Worm (Caenorhabditis elegans) whole organism, L3 larva: ENCODE data around the gene cup-16.
A peak's percentile ranks its signal among the peaks of the same experiment; 100 is the strongest.

Source experiments
- R02D3.7 ChIP-seq: fragments of 150-350 bp; optimal IDR thresholded peaks from 2 replicates; lab custom pipeline; 2014; ENCODE audit warnings: missing biosample characterization, missing genetic modification characterization
- ZK546.5 ChIP-seq: sonication (generic microtip); optimal IDR thresholded peaks from 2 replicates; lab custom pipeline; 2017; ENCODE audit warnings: missing biosample characterization, missing genetic modification characterization
- aly-2 ChIP-seq: fragments of 150-350 bp; optimal IDR thresholded peaks from 2 replicates; lab custom pipeline; 2014; ENCODE audit warnings: missing biosample characterization, missing genetic modification characterization
- ama-1 ChIP-seq: fragments of 150-350 bp; optimal IDR thresholded peaks from 2 replicates; lab custom pipeline; 2018
- ceh-16 ChIP-seq: sonication (generic microtip); optimal IDR thresholded peaks from 2 replicates; lab custom pipeline; 2017; ENCODE audit warnings: missing biosample characterization, missing genetic modification characterization
- ceh-28 ChIP-seq: fragments of 150-350 bp; optimal IDR thresholded peaks from 2 replicates; lab custom pipeline; 2014; ENCODE audit warnings: missing biosample characterization, missing genetic modification reagents, missing genetic modification characterization
- ceh-82 ChIP-seq: fragments of 150-350 bp; optimal IDR thresholded peaks from 2 replicates; lab custom pipeline; 2014; ENCODE audit warnings: missing biosample characterization, missing genetic modification characterization
- ceh-9 ChIP-seq: sonication (generic microtip); optimal IDR thresholded peaks from 2 replicates; lab custom pipeline; 2018; ENCODE audit warnings: missing biosample characterization, missing genetic modification characterization
- daf-12 ChIP-seq: fragments of 150-350 bp; optimal IDR thresholded peaks from 2 replicates; lab custom pipeline; 2014; ENCODE audit warnings: missing biosample characterization, missing genetic modification reagents, missing genetic modification characterization
- egl-5 ChIP-seq: fragments of 150-350 bp; optimal IDR thresholded peaks from 2 replicates; lab custom pipeline; 2017; ENCODE audit warnings: missing biosample characterization, missing genetic modification reagents, missing genetic modification characterization, inconsistent platforms
- elt-1 ChIP-seq: fragments of 150-350 bp; optimal IDR thresholded peaks from 2 replicates; lab custom pipeline; 2014; ENCODE audit warnings: missing biosample characterization, missing genetic modification characterization
- elt-2 ChIP-seq: sonication (generic microtip); optimal IDR thresholded peaks from 2 replicates; lab custom pipeline; 2016; ENCODE audit warnings: missing genetic modification reagents, mild to moderate bottlenecking, missing genetic modification characterization, missing compliant biosample characterization
- elt-3 ChIP-seq, 3 experiments: fragments of 150-350 bp in 1 of 3; sonication (generic microtip) in 2 of 3; optimal IDR thresholded peaks; 2 replicates in 2 of 3; 4 replicates in 1 of 3; lab custom pipeline; 2014 to 2017; ENCODE audit warnings: missing biosample characterization in 3 of 3, missing genetic modification characterization in 3 of 3
- eor-1 ChIP-seq, 2 experiments: fragments of 150-350 bp; optimal IDR thresholded peaks; 2 replicates each; lab custom pipeline; 2014 to 2018; ENCODE audit warnings: missing biosample characterization in 2 of 2, missing genetic modification characterization in 2 of 2
- fkh-10 ChIP-seq: sonication (generic microtip); optimal IDR thresholded peaks from 2 replicates; lab custom pipeline; 2017; ENCODE audit warnings: missing biosample characterization, missing genetic modification reagents, missing genetic modification characterization
- fkh-2 ChIP-seq: fragments of 150-350 bp; optimal IDR thresholded peaks from 2 replicates; lab custom pipeline; 2014; ENCODE audit warnings: missing biosample characterization, missing genetic modification reagents, missing genetic modification characterization
- fos-1 ChIP-seq: fragments of 150-350 bp; optimal IDR thresholded peaks from 2 replicates; lab custom pipeline; 2014; ENCODE audit warnings: missing biosample characterization, missing genetic modification characterization
- hmg-11 ChIP-seq: sonication (generic microtip); optimal IDR thresholded peaks from 2 replicates; lab custom pipeline; 2016; ENCODE audit warnings: missing genetic modification characterization, missing compliant biosample characterization
- jun-1 ChIP-seq: fragments of 150-350 bp; optimal IDR thresholded peaks from 2 replicates; lab custom pipeline; 2014; ENCODE audit warnings: missing biosample characterization, missing genetic modification reagents, missing genetic modification characterization
- lin-39 ChIP-seq: fragments of 150-350 bp; optimal IDR thresholded peaks from 2 replicates; lab custom pipeline; 2018; ENCODE audit warnings: missing biosample characterization, missing genetic modification reagents, missing genetic modification characterization
- lsy-12 ChIP-seq: sonication (generic microtip); optimal IDR thresholded peaks from 2 replicates; lab custom pipeline; 2016; ENCODE audit warnings: mild to moderate bottlenecking, missing genetic modification characterization, missing compliant biosample characterization
- mdl-1 ChIP-seq: fragments of 150-350 bp; optimal IDR thresholded peaks from 2 replicates; lab custom pipeline; 2014; ENCODE audit warnings: missing biosample characterization, missing genetic modification characterization
- mml-1 ChIP-seq: fragments of 150-350 bp; sonication (generic microtip); optimal IDR thresholded peaks from 3 replicates; lab custom pipeline; 2014; ENCODE audit warnings: missing biosample characterization, missing genetic modification characterization
- nfya-1 ChIP-seq: sonication (generic microtip); optimal IDR thresholded peaks from 2 replicates; lab custom pipeline; 2017; ENCODE audit warnings: missing genetic modification characterization, mild to moderate bottlenecking, missing compliant biosample characterization, antibody characterized with exemption, moderate library complexity; ENCODE audit not compliant: insufficient read depth
- nhr-11 ChIP-seq: fragments of 150-350 bp; optimal IDR thresholded peaks from 2 replicates; lab custom pipeline; 2014; ENCODE audit warnings: missing biosample characterization, missing genetic modification characterization
- nhr-12 ChIP-seq: fragments of 150-350 bp; optimal IDR thresholded peaks from 2 replicates; lab custom pipeline; 2014; ENCODE audit warnings: missing biosample characterization, missing genetic modification characterization
- nhr-23 ChIP-seq: fragments of 150-350 bp; optimal IDR thresholded peaks from 2 replicates; lab custom pipeline; 2014; ENCODE audit warnings: missing biosample characterization, missing genetic modification reagents, missing genetic modification characterization
- nhr-237 ChIP-seq: fragments of 150-350 bp; optimal IDR thresholded peaks from 2 replicates; lab custom pipeline; 2014; ENCODE audit warnings: missing biosample characterization, missing genetic modification characterization
- nhr-25 ChIP-seq: sonication (generic microtip); optimal IDR thresholded peaks from 2 replicates; lab custom pipeline; 2017; ENCODE audit warnings: missing biosample characterization, missing genetic modification characterization
- nhr-28 ChIP-seq: fragments of 150-350 bp; optimal IDR thresholded peaks from 2 replicates; lab custom pipeline; 2014; ENCODE audit warnings: missing biosample characterization, missing genetic modification characterization
- nhr-43 ChIP-seq: sonication (generic microtip); optimal IDR thresholded peaks from 2 replicates; lab custom pipeline; 2016; ENCODE audit warnings: mild to moderate bottlenecking, missing genetic modification characterization, missing compliant biosample characterization; ENCODE audit not compliant: poor library complexity, severe bottlenecking
- nhr-67 ChIP-seq: fragments of 150-350 bp; optimal IDR thresholded peaks from 2 replicates; lab custom pipeline; 2014; ENCODE audit warnings: missing biosample characterization, missing genetic modification characterization
- nhr-76 ChIP-seq: fragments of 150-350 bp; sonication (generic microtip); optimal IDR thresholded peaks from 5 replicates; lab custom pipeline; 2014; ENCODE audit warnings: missing biosample characterization, missing genetic modification characterization
- pha-4 ChIP-seq: fragments of 150-350 bp; optimal IDR thresholded peaks from 2 replicates; lab custom pipeline; 2014; ENCODE audit warnings: missing biosample characterization, missing genetic modification reagents, missing genetic modification characterization
- pqm-1 ChIP-seq: fragments of 150-350 bp; optimal IDR thresholded peaks from 2 replicates; lab custom pipeline; 2017; ENCODE audit warnings: missing biosample characterization, missing genetic modification characterization, inconsistent platforms
- sea-2 ChIP-seq: fragments of 150-350 bp; sonication (generic microtip); optimal IDR thresholded peaks from 4 replicates; lab custom pipeline; 2014; ENCODE audit warnings: missing biosample characterization, missing genetic modification reagents, missing genetic modification characterization
- skn-1 ChIP-seq: fragments of 150-350 bp; optimal IDR thresholded peaks from 2 replicates; lab custom pipeline; 2014; ENCODE audit warnings: missing biosample characterization, missing genetic modification characterization
- snpc-4 ChIP-seq: fragments of 150-350 bp; optimal IDR thresholded peaks from 2 replicates; lab custom pipeline; 2014; ENCODE audit warnings: missing biosample characterization, missing genetic modification characterization
- tbx-2 ChIP-seq: sonication (generic microtip); optimal IDR thresholded peaks from 2 replicates; lab custom pipeline; 2016; ENCODE audit warnings: mild to moderate bottlenecking, missing genetic modification characterization, missing compliant biosample characterization
- unc-39 ChIP-seq: sonication (generic microtip); optimal IDR thresholded peaks from 4 replicates; lab custom pipeline; 2017; ENCODE audit warnings: missing biosample characterization, missing genetic modification characterization
- unc-62 ChIP-seq: fragments of 150-350 bp; sonication (generic microtip); optimal IDR thresholded peaks from 4 replicates; lab custom pipeline; 2014; ENCODE audit warnings: missing biosample characterization, missing genetic modification reagents, missing genetic modification characterization
- zag-1 ChIP-seq: fragments of 150-350 bp; optimal IDR thresholded peaks from 2 replicates; lab custom pipeline; 2014; ENCODE audit warnings: missing biosample characterization, missing genetic modification characterization
- ztf-11 ChIP-seq: fragments of 150-350 bp; optimal IDR thresholded peaks from 2 replicates; lab custom pipeline; 2014; ENCODE audit warnings: missing biosample characterization, missing genetic modification characterization
- ztf-4 ChIP-seq: fragments of 150-350 bp; optimal IDR thresholded peaks from 2 replicates; lab custom pipeline; 2014; ENCODE audit warnings: missing biosample characterization, missing genetic modification characterization

cup-16 gene

DNA sequence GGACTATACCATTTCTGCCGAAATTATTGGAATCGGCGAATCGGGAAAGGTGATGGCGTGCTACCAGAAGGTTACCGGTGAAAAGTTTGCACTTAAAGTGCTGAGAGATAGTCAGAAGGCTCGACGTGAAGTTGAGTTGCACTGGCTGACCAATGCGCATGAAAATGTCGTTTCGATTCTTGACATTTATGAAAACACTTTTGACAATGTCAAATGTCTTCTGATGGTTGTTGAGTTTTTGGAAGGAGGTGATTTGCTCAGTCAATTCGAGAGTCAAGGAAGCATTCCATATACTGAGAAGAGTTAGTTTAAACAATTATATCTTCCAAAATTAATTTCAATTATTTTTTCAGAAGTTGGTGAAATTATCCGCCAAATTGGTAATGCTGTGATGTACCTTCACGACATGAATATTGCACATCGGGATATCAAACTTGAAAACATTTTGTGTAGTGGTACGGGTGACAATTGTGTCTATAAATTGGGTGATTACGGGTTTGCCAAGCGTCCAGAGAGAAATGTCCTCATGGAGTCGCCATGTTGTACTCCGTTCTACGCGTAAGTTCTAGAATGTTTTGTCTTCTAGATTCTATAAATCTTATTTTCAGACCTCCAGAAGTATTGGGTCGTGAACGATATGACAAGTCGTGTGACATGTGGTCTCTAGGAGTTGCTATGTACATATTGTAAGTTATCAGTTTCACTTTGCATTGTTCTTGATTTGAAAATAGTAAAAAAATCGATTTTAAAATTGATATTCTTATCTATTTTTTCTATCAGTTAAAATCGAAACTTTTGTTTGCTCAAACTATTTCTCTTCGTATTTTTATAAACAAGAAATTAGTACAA, 38.7 kb downstream of the cup-16 start:
- TF ChIP-seq nhr-43 (tag; lab: Kevin White, UChicago) (peak; percentile 72), ama-1 (lab: Kevin White, UChicago) (peak; percentile 97), R02D3.7 (tag; lab: Kevin White, UChicago) (no peak), nhr-237 (tag; lab: Kevin White, UChicago) (no peak), pqm-1 (tag; lab: Kevin White, UChicago) (no peak), nhr-25 (tag; lab: Kevin White, UChicago) (peak; percentile 6), pha-4 (tag; lab: Kevin White, UChicago) (peak; percentile 58), unc-62 (GFP tag; lab: Kevin White, UChicago) (no peak)

DNA sequence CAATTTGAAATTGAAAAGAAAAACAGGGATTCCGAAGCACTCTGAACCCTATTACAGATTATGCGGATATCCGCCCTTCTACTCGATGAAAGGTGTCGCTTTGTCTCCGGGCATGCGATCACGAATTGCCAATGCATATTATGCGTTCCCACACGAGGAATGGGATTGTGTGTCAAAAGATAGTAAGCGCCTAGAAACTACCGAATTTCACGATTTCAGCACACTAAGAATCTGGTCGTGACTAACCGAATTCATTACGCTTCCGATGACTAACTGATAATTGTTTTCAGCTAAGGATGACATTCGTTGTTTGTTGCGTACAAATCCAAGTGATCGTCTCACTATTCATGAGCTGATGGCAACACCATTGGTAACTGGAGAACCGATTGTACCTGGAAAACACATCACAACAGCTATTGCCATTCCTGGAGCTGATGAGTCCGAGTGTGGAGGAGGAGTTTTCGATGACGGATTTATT, 39.4 kb downstream of the cup-16 start:
- TF ChIP-seq ztf-4 (peak; percentile 20), nhr-43 (tag; lab: Kevin White, UChicago) (peak; percentile 69), lin-39 (tag; lab: Kevin White, UChicago) (peak; percentile 32), nhr-25 (tag; lab: Kevin White, UChicago) (peak; percentile 79), ama-1 (lab: Kevin White, UChicago) (peak; percentile 92), nhr-67 (no peak)

DNA sequence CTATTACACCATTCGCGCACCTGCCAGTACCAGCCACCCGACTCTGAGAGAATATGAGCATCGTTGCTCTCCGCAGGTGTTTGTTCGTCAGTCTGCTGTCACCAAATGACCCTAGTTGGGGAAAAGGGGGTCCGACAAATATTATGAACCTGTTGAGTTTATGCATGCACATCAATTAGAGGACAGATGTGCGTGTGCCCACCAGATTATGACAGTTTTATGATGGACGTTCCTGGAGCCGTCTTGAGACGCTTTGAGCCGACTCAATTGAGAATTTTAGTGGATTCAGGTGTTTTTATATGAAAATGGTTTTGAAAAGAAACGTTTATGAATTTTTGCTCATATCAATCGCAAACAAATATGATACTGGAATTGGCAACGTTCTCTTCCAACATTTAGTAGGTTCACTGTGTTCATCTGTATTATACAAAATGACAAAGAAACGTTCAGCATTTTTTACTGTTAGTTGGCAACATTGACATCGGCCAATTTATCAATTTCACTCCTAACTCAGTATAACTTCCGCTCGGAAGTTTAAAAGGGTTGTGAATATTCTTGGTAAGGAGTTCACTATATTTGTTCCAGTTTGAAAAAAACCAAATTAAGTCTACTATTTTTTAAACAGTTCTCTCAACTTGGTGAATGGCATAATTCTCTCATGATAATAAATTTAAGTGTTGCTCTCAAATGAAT, 40.4 kb downstream of the cup-16 start:
- TF ChIP-seq nhr-76, result peak; percentile 33
- TF ChIP-seq ZK546.5 (tag; lab: Kevin White, UChicago), result no peak
- TF ChIP-seq nhr-25 (tag; lab: Kevin White, UChicago), result peak; percentile 92
- no peak for TF ChIP-seq elt-1 (tag; lab: Kevin White, UChicago)
- peak; percentile 42 for TF ChIP-seq nhr-23 (tag; lab: Kevin White, UChicago)
- TF ChIP-seq zag-1 (tag; lab: Kevin White, UChicago), result no peak
- no peak for TF ChIP-seq nhr-12
- TF ChIP-seq ceh-82, result no peak
- TF ChIP-seq hmg-11 (tag; lab: Kevin White, UChicago), result peak; percentile 21
- TF ChIP-seq mdl-1 (tag; lab: Kevin White, UChicago), result no peak
- TF ChIP-seq elt-2, result peak; percentile 60
- TF ChIP-seq sea-2 (GFP tag; lab: Kevin White, UChicago), result no peak
- TF ChIP-seq skn-1, result no peak
- no peak for TF ChIP-seq fkh-2 (tag; lab: Kevin White, UChicago)
- no peak for TF ChIP-seq fkh-10 (GFP tag; lab: Kevin White, UChicago)
- TF ChIP-seq jun-1 (tag; lab: Kevin White, UChicago), result no peak
- TF ChIP-seq pqm-1 (tag; lab: Kevin White, UChicago), result no peak
- no peak for TF ChIP-seq egl-5 (tag; lab: Kevin White, UChicago)
- no peak for TF ChIP-seq ztf-11 (tag; lab: Kevin White, UChicago)
- TF ChIP-seq ama-1 (lab: Kevin White, UChicago), result peak; percentile 99
- peak; percentile 46 for TF ChIP-seq nfya-1 (tag; lab: Kevin White, UChicago)
- peak; percentile 78 for TF ChIP-seq ztf-4
- TF ChIP-seq pha-4 (tag; lab: Kevin White, UChicago), result no peak
- TF ChIP-seq lsy-12, result peak; percentile 55
- TF ChIP-seq mml-1 (tag; lab: Kevin White, UChicago), result no peak
- TF ChIP-seq nhr-28 (tag; lab: Kevin White, UChicago), result no peak
- TF ChIP-seq tbx-2 (tag; lab: Kevin White, UChicago), result peak; percentile 70
- no peak for TF ChIP-seq unc-39 (tag; lab: Kevin White, UChicago)
- TF ChIP-seq fos-1 (tag; lab: Kevin White, UChicago), result no peak
- peak; percentile 95 for TF ChIP-seq nhr-43 (tag; lab: Kevin White, UChicago)
- TF ChIP-seq nhr-67, result no peak
- no peak for TF ChIP-seq ceh-16 (tag; lab: Kevin White, UChicago)
- no peak for TF ChIP-seq aly-2
- peak; percentile 30 for TF ChIP-seq R02D3.7 (tag; lab: Kevin White, UChicago)
- no peak for TF ChIP-seq ceh-9
- TF ChIP-seq daf-12 (tag; lab: Kevin White, UChicago), result no peak
- TF ChIP-seq eor-1 (tag; optimal IDR thresholded peaks at IDR 0.05; lab: Kevin White, UChicago), result no peak
- TF ChIP-seq elt-3 (tag; optimal IDR thresholded peaks at IDR 0.05; lab: Kevin White, UChicago), result peak in 1 of 3 experiments; percentile 72
- no peak for TF ChIP-seq nhr-11
- TF ChIP-seq ceh-28 (tag; lab: Kevin White, UChicago), result no peak
- TF ChIP-seq snpc-4 (tag; lab: Kevin White, UChicago), result no peak
- no peak for TF ChIP-seq nhr-237 (tag; lab: Kevin White, UChicago)
- peak; percentile 27 for TF ChIP-seq unc-62 (GFP tag; lab: Kevin White, UChicago)
- peak; percentile 52 for TF ChIP-seq lin-39 (tag; lab: Kevin White, UChicago)
